Fruit fly (Drosophila melanogaster) whole organism, embryonic: ENCODE measurements around the gene CG5500.

Experiments used
- Adf1 ChIP-seq: fragments of 200-800 bp; sonication (Bioruptor generic); IDR thresholded peaks from 2 replicates; pipeline ENCODE4 v1.3.6; 2022; ENCODE audit warnings: missing biosample characterization, missing genetic modification characterization
- Awh ChIP-seq: fragments of 200-800 bp; sonication (Bioruptor generic); IDR thresholded peaks from 2 replicates; pipeline ENCODE4, ENCODE4 v1.3.6; 2022; ENCODE audit warnings: missing biosample characterization, missing genetic modification characterization
- CG10147 ChIP-seq: fragments of 200-800 bp; sonication (Bioruptor generic); optimal IDR thresholded peaks from 2 replicates; lab custom pipeline; 2019; ENCODE audit warnings: missing biosample characterization, mild to moderate bottlenecking, missing genetic modification characterization, moderate library complexity
- CG10209 ChIP-seq: fragments of 200-800 bp; sonication (Bioruptor generic); optimal IDR thresholded peaks from 3 replicates; lab custom pipeline; 2017; ENCODE audit warnings: missing biosample characterization, mild to moderate bottlenecking, missing genetic modification characterization, missing genetic modification reagents
- CG10366 ChIP-seq: fragments of 200-800 bp; sonication (Bioruptor generic); IDR thresholded peaks from 2 replicates; pipeline ENCODE4 v1.3.6; 2022; ENCODE audit warnings: missing biosample characterization, missing genetic modification characterization
- CG10431 ChIP-seq: fragments of 200-800 bp; sonication (Bioruptor generic); optimal IDR thresholded peaks from 3 replicates; lab custom pipeline; 2018; ENCODE audit warnings: missing biosample characterization, mild to moderate bottlenecking, missing genetic modification characterization
- CG10959 ChIP-seq: fragments of 200-800 bp; sonication (Bioruptor generic); IDR thresholded peaks from 2 replicates; pipeline ENCODE4 v1.3.6; 2022; ENCODE audit warnings: missing biosample characterization, missing genetic modification characterization
- CG11247 ChIP-seq: fragments of 200-800 bp; sonication (Bioruptor generic); IDR thresholded peaks from 2 replicates; pipeline ENCODE4 v1.3.6; 2022; ENCODE audit warnings: missing biosample characterization, missing genetic modification characterization
- CG14667 ChIP-seq: fragments of 200-800 bp; sonication (Bioruptor generic); IDR thresholded peaks from 2 replicates; pipeline ENCODE4 v1.3.6; 2022; ENCODE audit warnings: missing biosample characterization, missing genetic modification characterization
- CG14860 ChIP-seq: fragments of 200-800 bp; sonication (Bioruptor generic); IDR thresholded peaks from 3 replicates; pipeline ENCODE4 v1.3.6; 2022; ENCODE audit warnings: missing biosample characterization, missing genetic modification characterization; ENCODE audit not compliant: partially characterized antibody
- CG15269 ChIP-seq: fragments of 200-800 bp; sonication (Bioruptor generic); optimal IDR thresholded peaks from 2 replicates; lab custom pipeline; 2018; ENCODE audit warnings: missing biosample characterization, mild to moderate bottlenecking, missing genetic modification characterization, moderate library complexity
- CG18764 ChIP-seq: fragments of 200-800 bp; sonication (Bioruptor generic); optimal IDR thresholded peaks from 3 replicates; lab custom pipeline; 2016; ENCODE audit warnings: missing biosample characterization, missing genetic modification characterization
- CG2202 ChIP-seq: fragments of 200-800 bp; sonication (Bioruptor generic); optimal IDR thresholded peaks from 2 replicates; lab custom pipeline; 2018; ENCODE audit warnings: missing biosample characterization, mild to moderate bottlenecking, missing genetic modification characterization
- CG3163 ChIP-seq: fragments of 200-800 bp; sonication (Bioruptor generic); optimal IDR thresholded peaks from 3 replicates; lab custom pipeline; 2016; ENCODE audit warnings: missing biosample characterization, missing genetic modification characterization
- CG3838 ChIP-seq: fragments of 200-800 bp; sonication (Bioruptor generic); optimal IDR thresholded peaks from 3 replicates; lab custom pipeline; 2016; ENCODE audit warnings: missing biosample characterization, missing genetic modification characterization
- CG4617 ChIP-seq: fragments of 200-800 bp; sonication (Bioruptor generic); optimal IDR thresholded peaks from 3 replicates; lab custom pipeline; 2016; ENCODE audit warnings: missing biosample characterization, missing genetic modification characterization, borderline replicate concordance
- CG6683 ChIP-seq: fragments of 200-800 bp; sonication (Bioruptor generic); optimal IDR thresholded peaks from 2 replicates; lab custom pipeline; 2017; ENCODE audit warnings: missing biosample characterization, mild to moderate bottlenecking, missing genetic modification characterization, missing genetic modification reagents
- Dek ChIP-seq: fragments of 200-800 bp; sonication (Bioruptor generic); optimal IDR thresholded peaks from 3 replicates; lab custom pipeline; 2019; ENCODE audit warnings: missing biosample characterization, mild to moderate bottlenecking, missing genetic modification characterization, moderate library complexity
- Doc3 ChIP-seq: fragments of 200-800 bp; sonication (Bioruptor generic); IDR thresholded peaks from 3 replicates; pipeline ENCODE4 v1.3.6; 2022; ENCODE audit warnings: missing biosample characterization, missing genetic modification characterization; ENCODE audit not compliant: partially characterized antibody
- Dref ChIP-seq: fragments of 200-800 bp; sonication (Bioruptor generic); IDR thresholded peaks from 2 replicates; pipeline ENCODE4 v1.3.6; 2022; ENCODE audit warnings: missing biosample characterization, missing genetic modification characterization
- HLH3B ChIP-seq: fragments of 200-800 bp; sonication (Bioruptor generic); IDR thresholded peaks from 2 replicates; pipeline ENCODE4 v1.3.6; 2022; ENCODE audit warnings: missing biosample characterization, missing genetic modification characterization
- HLH4C ChIP-seq: fragments of 200-800 bp; sonication (Bioruptor generic); IDR thresholded peaks from 3 replicates; pipeline ENCODE4 v1.3.6; 2022; ENCODE audit warnings: missing biosample characterization, missing genetic modification characterization; ENCODE audit not compliant: partially characterized antibody
- Lhr ChIP-seq: fragments of 200-800 bp; sonication (Bioruptor generic); optimal IDR thresholded peaks from 3 replicates; lab custom pipeline; 2017; ENCODE audit warnings: mild to moderate bottlenecking, missing biosample characterization, missing genetic modification reagents, missing genetic modification characterization
- Lpt ChIP-seq: fragments of >200 bp; optimal IDR thresholded peaks from 2 replicates; lab custom pipeline; 2018; ENCODE audit warnings: missing biosample characterization, missing genetic modification characterization
- Mad ChIP-seq: fragments of 200-800 bp; sonication (Bioruptor generic); optimal IDR thresholded peaks from 2 replicates; lab custom pipeline; 2016; ENCODE audit warnings: missing biosample characterization, missing genetic modification characterization
- Opbp ChIP-seq: fragments of 200-800 bp; sonication (Bioruptor generic); IDR thresholded peaks from 3 replicates; pipeline ENCODE4 v1.3.6; 2022; ENCODE audit warnings: missing biosample characterization, missing genetic modification characterization; ENCODE audit not compliant: partially characterized antibody
- Side ChIP-seq: fragments of 200-800 bp; sonication (Bioruptor generic); optimal IDR thresholded peaks from 2 replicates; lab custom pipeline; 2016; ENCODE audit warnings: missing biosample characterization, missing genetic modification characterization
- Xrp1 ChIP-seq: fragments of 200-800 bp; sonication (Bioruptor generic); IDR thresholded peaks from 2 replicates; pipeline ENCODE4 v1.3.6; 2022; ENCODE audit warnings: missing biosample characterization, missing genetic modification characterization
- aop ChIP-seq: fragments of 200-800 bp; sonication (Bioruptor generic); IDR thresholded peaks from 2 replicates; pipeline ENCODE4 v1.3.6; 2022; ENCODE audit warnings: missing biosample characterization, missing genetic modification characterization
- ap ChIP-seq: fragments of 200-800 bp; sonication (Bioruptor generic); IDR thresholded peaks from 2 replicates; pipeline ENCODE4 v1.3.6; 2022; ENCODE audit warnings: missing biosample characterization, missing genetic modification characterization
- cad ChIP-seq: fragments of >200 bp; optimal IDR thresholded peaks from 2 replicates; lab custom pipeline; 2017; ENCODE audit warnings: missing biosample characterization, missing genetic modification characterization
- chif ChIP-seq, 2 experiments: fragments of 200-800 bp; sonication (Bioruptor generic); optimal IDR thresholded peaks; 3 replicates each; lab custom pipeline; 2016; ENCODE audit warnings: missing biosample characterization in 2 of 2, missing genetic modification characterization in 2 of 2
- chinmo ChIP-seq: fragments of 200-800 bp; sonication (Bioruptor generic); IDR thresholded peaks from 4 replicates; pipeline ENCODE4 v1.3.6; 2022; ENCODE audit warnings: missing biosample characterization, missing genetic modification characterization; ENCODE audit not compliant: partially characterized antibody
- chn ChIP-seq: fragments of 200-800 bp; sonication (Bioruptor generic); optimal IDR thresholded peaks from 2 replicates; lab custom pipeline; 2016; ENCODE audit warnings: missing biosample characterization, missing genetic modification characterization
- gcm ChIP-seq: fragments of 200-800 bp; sonication (Bioruptor generic); optimal IDR thresholded peaks from 2 replicates; lab custom pipeline; 2019; ENCODE audit warnings: missing biosample characterization, mild to moderate bottlenecking, missing genetic modification characterization, moderate library complexity
- lola ChIP-seq, 3 experiments: fragments of >200 bp in 2 of 3; fragments of 200-800 bp in 1 of 3; sonication (Bioruptor generic) in 1 of 3; optimal IDR thresholded peaks; 2 replicates each; lab custom pipeline; 2017 to 2019; ENCODE audit warnings: missing biosample characterization in 3 of 3, missing genetic modification characterization in 3 of 3, mild to moderate bottlenecking in 1 of 3, moderate library complexity in 1 of 3
- maf-S ChIP-seq: fragments of 200-800 bp; sonication (Bioruptor generic); optimal IDR thresholded peaks from 2 replicates; lab custom pipeline; 2016; ENCODE audit warnings: missing biosample characterization, missing genetic modification characterization
- nerfin-2 ChIP-seq: fragments of 200-800 bp; sonication (Bioruptor generic); IDR thresholded peaks from 2 replicates; pipeline ENCODE4 v1.3.6; 2022; ENCODE audit warnings: missing biosample characterization, missing genetic modification characterization; ENCODE audit not compliant: partially characterized antibody
- pum ChIP-seq: fragments of 200-800 bp; sonication (Bioruptor generic); optimal IDR thresholded peaks from 2 replicates; lab custom pipeline; 2016; ENCODE audit warnings: missing biosample characterization, missing genetic modification characterization
- tll ChIP-seq, 2 experiments: fragments of 200-800 bp in 1 of 2; fragments of >200 bp in 1 of 2; sonication (Bioruptor generic) in 1 of 2; optimal IDR thresholded peaks; 2 replicates each; lab custom pipeline; 2017 to 2019; ENCODE audit warnings: missing biosample characterization in 2 of 2, missing genetic modification characterization in 2 of 2, mild to moderate bottlenecking in 1 of 2, moderate library complexity in 1 of 2
- trem ChIP-seq: fragments of 200-800 bp; optimal IDR thresholded peaks from 3 replicates; lab custom pipeline; 2019; ENCODE audit warnings: missing biosample characterization, mild to moderate bottlenecking, missing genetic modification characterization, moderate library complexity
- unc-4 ChIP-seq: fragments of 200-800 bp; sonication (Bioruptor generic); IDR thresholded peaks from 2 replicates; pipeline ENCODE4 v1.3.6; 2022; ENCODE audit warnings: missing biosample characterization, missing genetic modification characterization; ENCODE audit not compliant: partially characterized antibody
- yki ChIP-seq: fragments of >200 bp; optimal IDR thresholded peaks from 3 replicates; lab custom pipeline; 2018

Gene CG5500

DNA sequence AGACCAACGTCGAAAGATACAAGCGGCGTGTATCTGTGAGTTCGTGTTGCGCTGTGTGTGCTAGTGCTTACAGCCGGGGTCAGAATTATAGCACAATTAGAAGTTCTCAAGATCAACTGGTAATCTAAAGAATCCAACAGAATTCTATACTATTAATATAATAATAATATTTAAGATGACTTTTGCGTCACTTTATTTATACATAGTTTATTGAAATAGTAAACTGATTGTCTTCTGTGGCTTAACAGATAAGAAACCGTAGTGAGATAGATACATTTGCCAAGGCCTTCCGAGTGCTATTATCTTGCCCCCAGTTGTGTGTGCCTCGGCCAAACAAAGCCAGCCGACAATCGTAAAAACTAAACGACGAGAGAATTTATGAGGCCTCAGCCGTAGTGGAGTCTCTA, 9.9 kb downstream of the CG5500 start (continued):
- TF ChIP-seq Opbp, result no peak
- TF ChIP-seq maf-S (GFP tag; lab: Kevin White, UChicago), result no peak
- peak; percentile 24 for TF ChIP-seq CG10431 (GFP tag; lab: Kevin White, UChicago)
- peak; percentile 32 for TF ChIP-seq CG6683
- TF ChIP-seq trem (tag; lab: Kevin White, UChicago), result peak; percentile 73
- TF ChIP-seq CG11247, result no peak
- no peak for TF ChIP-seq CG3163 (GFP tag; lab: Kevin White, UChicago)
- TF ChIP-seq ap (GFP tag; lab: Robert Waterston, UW), result no peak; the same call in 1 of the 2 replicates
- TF ChIP-seq lola (GFP tag; optimal IDR thresholded peaks at IDR 0.05; lab: Kevin White, UChicago), result peak in 1 of 3 experiments; percentile 85
- TF ChIP-seq aop, result no peak
- no peak for TF ChIP-seq CG3838
- TF ChIP-seq CG10147 (GFP tag; lab: Kevin White, UChicago), result peak; percentile 47
- peak; percentile 80 for TF ChIP-seq CG10209 (GFP tag; lab: Kevin White, UChicago)
- TF ChIP-seq Side (GFP tag; lab: Kevin White, UChicago), result no peak
- no peak for TF ChIP-seq Dref
- peak; percentile 72 for TF ChIP-seq CG10959 (GFP tag; lab: Robert Waterston, UW)
- peak; percentile 73 for TF ChIP-seq CG2202 (tag; lab: Kevin White, UChicago)
- no peak for TF ChIP-seq yki (lab: Kevin White, UChicago)
- peak; percentile 32 for TF ChIP-seq Lhr (GFP tag; lab: Kevin White, UChicago)
- TF ChIP-seq gcm (GFP tag; lab: Kevin White, UChicago), result peak; percentile 79
- TF ChIP-seq CG15269 (tag; lab: Kevin White, UChicago), result peak; percentile 74
- no peak for TF ChIP-seq unc-4 (GFP tag; lab: Robert Waterston, UW)
- no peak for TF ChIP-seq pum
- TF ChIP-seq Adf1, result no peak
- TF ChIP-seq CG14667, result peak; percentile 55
- TF ChIP-seq CG10366 (GFP tag; lab: Robert Waterston, UW), result peak; percentile 38; the same call in 1 of the 2 replicates
- peak; percentile 2 for TF ChIP-seq Dek
- no peak for TF ChIP-seq HLH4C (GFP tag; lab: Robert Waterston, UW)
- TF ChIP-seq CG4617 (GFP tag; lab: Kevin White, UChicago), result no peak
- TF ChIP-seq HLH3B (GFP tag; lab: Robert Waterston, UW), result peak; percentile 68
- TF ChIP-seq CG18764, result peak; percentile 48
- no peak for TF ChIP-seq chif (GFP tag; optimal IDR thresholded peaks at IDR 0.05; lab: Kevin White, UChicago)

DNA sequence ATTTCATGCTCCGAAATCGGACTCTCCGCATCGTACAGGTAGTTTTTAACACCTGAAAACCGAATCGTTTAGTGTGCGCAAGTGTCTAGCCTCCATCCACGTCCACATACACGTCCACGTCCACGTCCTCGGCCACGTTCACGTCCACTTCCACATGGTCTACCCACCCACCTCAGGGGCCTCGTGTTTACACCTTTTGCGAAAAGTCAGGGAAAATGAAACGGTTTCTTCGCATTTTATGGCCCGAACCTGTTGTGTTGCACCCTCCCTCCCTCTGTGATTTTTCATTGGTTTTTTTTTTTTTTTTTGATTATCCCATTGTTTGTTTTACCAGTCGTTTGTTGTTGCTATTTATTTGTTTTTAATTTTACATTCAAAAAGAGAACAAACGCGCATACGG, 10.7 kb downstream of the CG5500 start:
- TF ChIP-seq CG14860 (GFP tag; lab: Robert Waterston, UW) (0 out of 3 replicates have a peak, but pooled peaks have one; percentile 27), Mad (GFP tag; lab: Kevin White, UChicago) (no peak), chinmo (GFP tag; lab: Robert Waterston, UW) (0 out of 4 replicates have a peak, but pooled peaks have one; percentile 32), nerfin-2 (GFP tag; lab: Robert Waterston, UW) (no peak), Lpt (GFP tag; lab: Kevin White, UChicago) (no peak), chn (no peak), Xrp1 (GFP tag; lab: Robert Waterston, UW) (no peak), Doc3 (GFP tag; lab: Robert Waterston, UW) (no peak), cad (GFP tag; lab: Kevin White, UChicago) (peak; percentile 74), tll (GFP tag; optimal IDR thresholded peaks at IDR 0.05; lab: Kevin White, UChicago) (peak in 1 of 2 experiments; percentile 68), Awh (GFP tag; lab: Robert Waterston, UW) (0 out of 2 replicates have a peak, but pooled peaks have one; percentile 26)
